Fruit fly (Drosophila melanogaster) whole organism, embryonic: Measurements from ENCODE around the gene path.

Experiments used
- B-H2 ChIP-seq: fragments of 200-800 bp; sonication (Bioruptor generic); optimal IDR thresholded peaks from 2 replicates; lab custom pipeline; 2018; ENCODE audit warnings: missing biosample characterization, mild to moderate bottlenecking, missing genetic modification characterization
- Bteb2 ChIP-seq: fragments of 200-800 bp; sonication (Bioruptor generic); optimal IDR thresholded peaks from 2 replicates; lab custom pipeline; 2016; ENCODE audit warnings: missing biosample characterization, missing genetic modification characterization
- CG10321 ChIP-seq: fragments of 200-800 bp; sonication (Bioruptor generic); IDR thresholded peaks from 2 replicates; pipeline ENCODE4 v1.3.6; 2022; ENCODE audit warnings: missing biosample characterization, missing genetic modification characterization
- CG10366 ChIP-seq: fragments of 200-800 bp; sonication (Bioruptor generic); IDR thresholded peaks from 2 replicates; pipeline ENCODE4 v1.3.6; 2022; ENCODE audit warnings: missing biosample characterization, missing genetic modification characterization
- CG11093 ChIP-seq: fragments of 200-800 bp; sonication (Bioruptor generic); IDR thresholded peaks from 3 replicates; pipeline ENCODE4 v1.3.6; 2022; ENCODE audit warnings: missing biosample characterization, missing genetic modification characterization
- CG12769 ChIP-seq: fragments of 200-800 bp; sonication (Bioruptor generic); optimal IDR thresholded peaks from 2 replicates; lab custom pipeline; 2019; ENCODE audit warnings: missing biosample characterization, mild to moderate bottlenecking, missing genetic modification characterization, moderate library complexity
- CG14667 ChIP-seq: fragments of 200-800 bp; sonication (Bioruptor generic); IDR thresholded peaks from 2 replicates; pipeline ENCODE4 v1.3.6; 2022; ENCODE audit warnings: missing biosample characterization, missing genetic modification characterization
- CG1603 ChIP-seq: fragments of 200-800 bp; sonication (Bioruptor generic); optimal IDR thresholded peaks from 2 replicates; lab custom pipeline; 2019; ENCODE audit warnings: missing biosample characterization, mild to moderate bottlenecking, missing genetic modification characterization, moderate library complexity
- CG16779 ChIP-seq: fragments of 200-800 bp; sonication (Bioruptor generic); IDR thresholded peaks from 2 replicates; pipeline ENCODE4 v1.3.6; 2022; ENCODE audit warnings: missing biosample characterization, missing genetic modification characterization
- CG17385 ChIP-seq: fragments of 200-800 bp; sonication (Bioruptor generic); optimal IDR thresholded peaks from 3 replicates; lab custom pipeline; 2018; ENCODE audit warnings: missing biosample characterization, mild to moderate bottlenecking, missing genetic modification characterization
- CG1832 ChIP-seq: fragments of 200-800 bp; sonication (Bioruptor generic); optimal IDR thresholded peaks from 2 replicates; lab custom pipeline; 2017; ENCODE audit warnings: missing biosample characterization, mild to moderate bottlenecking, missing genetic modification characterization, inconsistent platforms
- CG2712 ChIP-seq: fragments of 200-800 bp; optimal IDR thresholded peaks from 3 replicates; lab custom pipeline; 2019; ENCODE audit warnings: missing biosample characterization, mild to moderate bottlenecking, missing genetic modification characterization, moderate library complexity
- CG32532 ChIP-seq: fragments of 200-800 bp; sonication (Bioruptor generic); IDR thresholded peaks from 2 replicates; pipeline ENCODE4 v1.3.6; 2022; ENCODE audit warnings: missing biosample characterization, missing genetic modification characterization
- CG32772 ChIP-seq: fragments of 200-800 bp; sonication (Bioruptor generic); IDR thresholded peaks from 2 replicates; pipeline ENCODE4 v1.3.6; 2022; ENCODE audit warnings: missing biosample characterization, missing genetic modification characterization
- CG33213 ChIP-seq: fragments of 200-800 bp; sonication (Bioruptor generic); optimal IDR thresholded peaks from 3 replicates; lab custom pipeline; 2016; ENCODE audit warnings: missing biosample characterization, missing genetic modification characterization
- CG34224 ChIP-seq: fragments of 200-800 bp; sonication (Bioruptor generic); IDR thresholded peaks from 3 replicates; pipeline ENCODE4 v1.3.6; 2022; ENCODE audit warnings: missing biosample characterization, missing genetic modification characterization; ENCODE audit not compliant: partially characterized antibody
- CG3995 ChIP-seq: fragments of 200-800 bp; sonication (Bioruptor generic); optimal IDR thresholded peaks from 3 replicates; lab custom pipeline; 2016; ENCODE audit warnings: missing biosample characterization, missing genetic modification characterization
- CG7556 ChIP-seq: fragments of 200-800 bp; sonication (Bioruptor generic); optimal IDR thresholded peaks from 2 replicates; lab custom pipeline; 2017; ENCODE audit warnings: missing biosample characterization, mild to moderate bottlenecking, missing genetic modification characterization
- CG8944 ChIP-seq: fragments of 200-800 bp; sonication (Bioruptor generic); optimal IDR thresholded peaks from 3 replicates; lab custom pipeline; 2016; ENCODE audit warnings: missing biosample characterization, missing genetic modification characterization
- CrebB ChIP-seq: fragments of 200-800 bp; sonication (Bioruptor generic); optimal IDR thresholded peaks from 3 replicates; lab custom pipeline; 2018; ENCODE audit warnings: missing biosample characterization, mild to moderate bottlenecking, missing genetic modification characterization
- Deaf1 ChIP-seq: fragments of 200-800 bp; optimal IDR thresholded peaks from 3 replicates; lab custom pipeline; 2019; ENCODE audit warnings: missing biosample characterization, mild to moderate bottlenecking, missing genetic modification characterization, moderate library complexity
- HLH3B ChIP-seq: fragments of 200-800 bp; sonication (Bioruptor generic); IDR thresholded peaks from 2 replicates; pipeline ENCODE4 v1.3.6; 2022; ENCODE audit warnings: missing biosample characterization, missing genetic modification characterization
- HmgZ ChIP-seq: fragments of 200-800 bp; sonication (Bioruptor generic); optimal IDR thresholded peaks from 2 replicates; lab custom pipeline; 2018; ENCODE audit warnings: missing biosample characterization, mild to moderate bottlenecking, missing genetic modification characterization
- Hr39 ChIP-seq: fragments of >200 bp; optimal IDR thresholded peaks from 2 replicates; lab custom pipeline; 2017
- Hr78 ChIP-seq, 2 experiments: fragments of 200-800 bp in 1 of 2; fragments of >200 bp in 1 of 2; sonication (Bioruptor generic) in 1 of 2; optimal IDR thresholded peaks; 2 replicates each; lab custom pipeline; 2017 to 2019; ENCODE audit warnings: missing biosample characterization in 2 of 2, missing genetic modification characterization in 2 of 2, mild to moderate bottlenecking in 1 of 2, moderate library complexity in 1 of 2
- Mad ChIP-seq: fragments of 200-800 bp; sonication (Bioruptor generic); optimal IDR thresholded peaks from 2 replicates; lab custom pipeline; 2016; ENCODE audit warnings: missing biosample characterization, missing genetic modification characterization
- Med ChIP-seq: fragments of 200-800 bp; sonication (Bioruptor generic); peaks from one replicate; lab custom pipeline; 2016; ENCODE audit warnings: missing biosample characterization, missing genetic modification characterization, mild to moderate bottlenecking, inconsistent platforms, moderate library complexity
- NC2α ChIP-seq: fragments of 200-800 bp; sonication (Bioruptor generic); optimal IDR thresholded peaks from 2 replicates; lab custom pipeline; 2016; ENCODE audit warnings: missing biosample characterization, missing genetic modification characterization
- NC2β ChIP-seq: fragments of 200-800 bp; sonication (Bioruptor generic); optimal IDR thresholded peaks from 2 replicates; lab custom pipeline; 2016; ENCODE audit warnings: missing biosample characterization, missing genetic modification characterization
- Nf-YC ChIP-seq: fragments of 200-800 bp; optimal IDR thresholded peaks from 3 replicates; lab custom pipeline; 2019; ENCODE audit warnings: missing biosample characterization, mild to moderate bottlenecking, missing genetic modification characterization, moderate library complexity
- Poxn ChIP-seq: fragments of 200-800 bp; sonication (Bioruptor generic); IDR thresholded peaks from 2 replicates; pipeline ENCODE4 v1.3.6; 2022; ENCODE audit warnings: missing biosample characterization, missing genetic modification characterization
- Rx ChIP-seq: fragments of 200-800 bp; sonication (Bioruptor generic); IDR thresholded peaks from 2 replicates; pipeline ENCODE4 v1.3.6; 2022; ENCODE audit warnings: missing biosample characterization, missing genetic modification characterization
- Xbp1 ChIP-seq: fragments of 200-800 bp; sonication (Bioruptor generic); optimal IDR thresholded peaks from 3 replicates; lab custom pipeline; 2016; ENCODE audit warnings: missing biosample characterization, mild to moderate bottlenecking, missing genetic modification characterization
- crol ChIP-seq: fragments of 200-800 bp; sonication (Bioruptor generic); IDR thresholded peaks from 2 replicates; pipeline ENCODE4 v1.3.6; 2022; ENCODE audit warnings: missing biosample characterization, missing genetic modification characterization
- dan ChIP-seq: fragments of 200-800 bp; sonication (Bioruptor generic); IDR thresholded peaks from 2 replicates; pipeline ENCODE4 v1.3.6; 2022; ENCODE audit warnings: missing biosample characterization, missing genetic modification characterization
- disco-r ChIP-seq: fragments of 200-800 bp; sonication (Bioruptor generic); optimal IDR thresholded peaks from 2 replicates; lab custom pipeline; 2016; ENCODE audit warnings: missing biosample characterization, missing genetic modification characterization
- en ChIP-seq: fragments of 200-800 bp; sonication (Bioruptor generic); optimal IDR thresholded peaks from 2 replicates; lab custom pipeline; 2016; ENCODE audit warnings: missing biosample characterization, missing genetic modification characterization
- ewg ChIP-seq: fragments of 200-800 bp; sonication (Bioruptor generic); optimal IDR thresholded peaks from 3 replicates; lab custom pipeline; 2017; ENCODE audit warnings: mild to moderate bottlenecking, missing biosample characterization, missing genetic modification reagents, missing genetic modification characterization
- nom ChIP-seq: fragments of 200-800 bp; sonication (Bioruptor generic); optimal IDR thresholded peaks from 2 replicates; lab custom pipeline; 2017; ENCODE audit warnings: missing biosample characterization, missing genetic modification characterization, mild to moderate bottlenecking, moderate library complexity, missing genetic modification reagents
- oc ChIP-seq: fragments of 200-800 bp; sonication (Bioruptor generic); optimal IDR thresholded peaks from 2 replicates; lab custom pipeline; 2018; ENCODE audit warnings: missing biosample characterization, mild to moderate bottlenecking, missing genetic modification characterization, moderate library complexity
- pnt ChIP-seq: fragments of 200-800 bp; sonication (Bioruptor generic); optimal IDR thresholded peaks from 3 replicates; lab custom pipeline; 2016; ENCODE audit warnings: missing biosample characterization, missing genetic modification characterization
- scrt ChIP-seq: fragments of 200-800 bp; sonication (Bioruptor generic); optimal IDR thresholded peaks from 2 replicates; lab custom pipeline; 2018; ENCODE audit warnings: missing biosample characterization, mild to moderate bottlenecking, missing genetic modification characterization, moderate library complexity
- sens ChIP-seq: fragments of 200-800 bp; sonication (Bioruptor generic); peaks from one replicate; lab custom pipeline; 2016; ENCODE audit warnings: missing biosample characterization, missing genetic modification characterization
- sqz ChIP-seq: fragments of 200-800 bp; sonication (Bioruptor generic); optimal IDR thresholded peaks from 3 replicates; lab custom pipeline; 2018; ENCODE audit warnings: missing biosample characterization, mild to moderate bottlenecking, missing genetic modification characterization
- stc ChIP-seq: fragments of 200-800 bp; sonication (Bioruptor generic); IDR thresholded peaks from 2 replicates; pipeline ENCODE4 v1.3.6; 2022; ENCODE audit warnings: missing biosample characterization, missing genetic modification characterization
- ttk ChIP-seq: fragments of 200-800 bp; sonication (Bioruptor generic); IDR thresholded peaks from 2 replicates; pipeline ENCODE4 v2.1.2; 2022; ENCODE audit warnings: missing biosample characterization, missing genetic modification characterization

path gene

dm6 chr3L:9552190-9552809 is 47.2 kb upstream of the path start (continued):
- TF ChIP-seq CG10366 (GFP tag; lab: Robert Waterston, UW): 0 out of 2 replicates have a peak, but pooled peaks have one; percentile 25
- TF ChIP-seq Xbp1: peak; percentile 11
- TF ChIP-seq, all 482 proteins: peak for 53

dm6 chr3L:9550873-9551580 is 45.9 kb upstream of the path start:
- peak; percentile 23 for TF ChIP-seq Nf-YC (tag; lab: Kevin White, UChicago)
- TF ChIP-seq nom: peak; percentile 86
- no peak for TF ChIP-seq Deaf1
- TF ChIP-seq Hr78 (GFP tag; optimal IDR thresholded peaks at IDR 0.05; lab: Kevin White, UChicago): peak in 1 of 2 experiments; percentile 72
- peak; percentile 19 for TF ChIP-seq CG12769
- TF ChIP-seq ewg (GFP tag; lab: Kevin White, UChicago): no peak
- TF ChIP-seq oc (tag; lab: Kevin White, UChicago): peak; percentile 71
- TF ChIP-seq CG11093 (GFP tag; lab: Robert Waterston, UW): no peak
- peak; percentile 40 for TF ChIP-seq sqz (GFP tag; lab: Kevin White, UChicago)
- TF ChIP-seq CG10321 (GFP tag; lab: Robert Waterston, UW): 0 out of 2 replicates have a peak, but pooled peaks have one; percentile 46
- peak; percentile 32 for TF ChIP-seq Med (GFP tag; lab: Kevin White, UChicago)
- TF ChIP-seq CG1832 (GFP tag; lab: Kevin White, UChicago): peak; percentile 27

- no peak for TF ChIP-seq Hr39
- no peak for TF ChIP-seq disco-r (GFP tag; lab: Kevin White, UChicago)
- no peak for TF ChIP-seq CG17385 (GFP tag; lab: Kevin White, UChicago)
- TF ChIP-seq Poxn (GFP tag; lab: Robert Waterston, UW): no peak
- TF ChIP-seq CG3995 (GFP tag; lab: Kevin White, UChicago): no peak
- no peak for TF ChIP-seq scrt (GFP tag; lab: Kevin White, UChicago)
- no peak for TF ChIP-seq CG7556 (GFP tag; lab: Kevin White, UChicago)
- TF ChIP-seq CG2712 (tag; lab: Kevin White, UChicago): peak; percentile 35
- no peak for TF ChIP-seq CG1603 (tag; lab: Kevin White, UChicago)
- TF ChIP-seq crol (GFP tag; lab: Robert Waterston, UW): no peak
- TF ChIP-seq CG32772 (GFP tag; lab: Robert Waterston, UW): peak; percentile 14; the same call in 1 of the 2 replicates
- TF ChIP-seq HLH3B (GFP tag; lab: Robert Waterston, UW): no peak
- no peak for TF ChIP-seq CrebB
- TF ChIP-seq en (GFP tag; lab: Kevin White, UChicago): no peak
- no peak for TF ChIP-seq CG33213 (GFP tag; lab: Kevin White, UChicago)
- no peak for TF ChIP-seq dan (GFP tag; lab: Robert Waterston, UW)
- TF ChIP-seq Rx (GFP tag; lab: Robert Waterston, UW): peak; percentile 24; the same call in 1 of the 2 replicates
- no peak for TF ChIP-seq CG32532 (GFP tag; lab: Robert Waterston, UW)
- no peak for TF ChIP-seq Mad (GFP tag; lab: Kevin White, UChicago)
- TF ChIP-seq pnt (GFP tag; lab: Kevin White, UChicago): no peak
- TF ChIP-seq NC2α (GFP tag; lab: Kevin White, UChicago): no peak
- no peak for TF ChIP-seq CG34224 (GFP tag; lab: Robert Waterston, UW)
- TF ChIP-seq CG14667 (GFP tag; lab: Robert Waterston, UW): no peak
- no peak for TF ChIP-seq CG8944 (GFP tag; lab: Kevin White, UChicago)
- no peak for TF ChIP-seq NC2β
- no peak for TF ChIP-seq Bteb2 (GFP tag; lab: Kevin White, UChicago)
- no peak for TF ChIP-seq HmgZ (tag; lab: Kevin White, UChicago)
- TF ChIP-seq CG16779 (GFP tag; lab: Robert Waterston, UW): no peak
- no peak for TF ChIP-seq stc (GFP tag; lab: Robert Waterston, UW)
- no peak for TF ChIP-seq CG11093 (GFP tag; lab: Robert Waterston, UW)
- no peak for TF ChIP-seq ttk (GFP tag; lab: Robert Waterston, UW)
- peak; percentile 73 for TF ChIP-seq sens
- TF ChIP-seq B-H2 (GFP tag; lab: Kevin White, UChicago): no peak
Observed at dm6 chr3L:9549690-9550303, 44.7 kb upstream of the path start.
